Fruit fly (Drosophila melanogaster) whole organism, wandering third instar larva: ENCODE data around the gene Ankle2.
A peak's percentile ranks its signal among the peaks of the same experiment; 100 is the strongest.

Source experiments
- Abd-B ChIP-seq: fragments of >200 bp; optimal IDR thresholded peaks from 2 replicates; lab custom pipeline; 2017; ENCODE audit warnings: missing biosample characterization, missing genetic modification characterization
- CG32264 ChIP-seq: fragments of 200-800 bp; sonication (Bioruptor generic); optimal IDR thresholded peaks from 2 replicates; lab custom pipeline; 2016; ENCODE audit warnings: missing biosample characterization, missing genetic modification characterization
- CG9705 ChIP-seq: fragments of 200-800 bp; sonication (Bioruptor generic); optimal IDR thresholded peaks from 2 replicates; lab custom pipeline; 2018; ENCODE audit warnings: missing biosample characterization, mild to moderate bottlenecking, missing genetic modification characterization
- Dfd ChIP-seq: fragments of >200 bp; optimal IDR thresholded peaks from 2 replicates; lab custom pipeline; 2017; ENCODE audit warnings: missing biosample characterization, missing genetic modification characterization
- Dif ChIP-seq: fragments of 200-275, 200-300 bp; sonication (Bioruptor generic); optimal IDR thresholded peaks from 2 replicates; lab custom pipeline; 2018; ENCODE audit warnings: missing biosample characterization, missing genetic modification characterization; ENCODE audit not compliant: partially characterized antibody
- GATAd ChIP-seq: sonication (Bioruptor generic); optimal IDR thresholded peaks from 2 replicates; lab custom pipeline; 2016; ENCODE audit warnings: missing biosample characterization, missing genetic modification characterization
- HLH106 ChIP-seq: fragments of 200-800 bp; optimal IDR thresholded peaks from 3 replicates; lab custom pipeline; 2019; ENCODE audit warnings: missing biosample characterization, mild to moderate bottlenecking, missing genetic modification characterization, moderate library complexity
- Hnf4 ChIP-seq: fragments of 200-800 bp; sonication (Bioruptor generic); optimal IDR thresholded peaks from 2 replicates; lab custom pipeline; 2016; ENCODE audit warnings: missing biosample characterization, mild to moderate bottlenecking, missing genetic modification characterization
- Hr78 ChIP-seq: fragments of >200 bp; optimal IDR thresholded peaks from 2 replicates; lab custom pipeline; 2017; ENCODE audit warnings: missing biosample characterization, missing genetic modification characterization
- Hr83 ChIP-seq: fragments of 200-300 bp; sonication (Bioruptor generic); optimal IDR thresholded peaks from 2 replicates; lab custom pipeline; 2016; ENCODE audit warnings: missing biosample characterization, mild to moderate bottlenecking, missing genetic modification characterization, moderate library complexity; ENCODE audit not compliant: poor library complexity, severe bottlenecking
- Jra ChIP-seq: sonication (Bioruptor generic); optimal IDR thresholded peaks from 2 replicates; lab custom pipeline; 2016; ENCODE audit warnings: missing biosample characterization, missing genetic modification characterization
- Mio ChIP-seq: sonication (Bioruptor generic); optimal IDR thresholded peaks from 2 replicates; lab custom pipeline; 2016; ENCODE audit warnings: missing biosample characterization, missing genetic modification characterization
- Myc ChIP-seq: fragments of >200 bp; optimal IDR thresholded peaks from 2 replicates; lab custom pipeline; 2017
- N ChIP-seq: fragments of >200 bp; optimal IDR thresholded peaks from 2 replicates; lab custom pipeline; 2018; ENCODE audit warnings: missing biosample characterization, missing external identifiers, missing genetic modification characterization
- OdsH ChIP-seq: fragments of 200-800 bp; sonication (Bioruptor generic); optimal IDR thresholded peaks from 2 replicates; lab custom pipeline; 2016; ENCODE audit warnings: missing biosample characterization, mild to moderate bottlenecking, missing genetic modification characterization
- Rel ChIP-seq, 2 experiments: fragments of 200-800 bp; sonication (Bioruptor generic) in 1 of 2; optimal IDR thresholded peaks; 2 replicates in 1 of 2; 3 replicates in 1 of 2; lab custom pipeline; 2016 to 2019; ENCODE audit warnings: mild to moderate bottlenecking in 2 of 2, missing biosample characterization in 2 of 2, missing genetic modification characterization in 2 of 2, moderate library complexity in 1 of 2
- Sp1 ChIP-seq: fragments of 200-800 bp; sonication (Bioruptor generic); optimal IDR thresholded peaks from 3 replicates; lab custom pipeline; 2019; ENCODE audit warnings: missing biosample characterization, mild to moderate bottlenecking, missing genetic modification characterization, moderate library complexity
- Vsx2 ChIP-seq: fragments of 200-300, 225-300 bp; sonication (Bioruptor generic); optimal IDR thresholded peaks from 2 replicates; lab custom pipeline; 2018; ENCODE audit warnings: missing biosample characterization, missing genetic modification characterization; ENCODE audit not compliant: partially characterized antibody
- br ChIP-seq: fragments of 200-800 bp; sonication (Bioruptor generic); optimal IDR thresholded peaks from 2 replicates; lab custom pipeline; 2016; ENCODE audit warnings: missing biosample characterization, missing genetic modification characterization
- brk ChIP-seq: fragments of 200-800 bp; sonication (Bioruptor generic); optimal IDR thresholded peaks from 2 replicates; lab custom pipeline; 2016; ENCODE audit warnings: missing biosample characterization, mild to moderate bottlenecking, missing genetic modification characterization
- dl ChIP-seq, 2 experiments: fragments of 175-275, 200-275 bp in 1 of 2; fragments of 200-275 bp in 1 of 2; sonication (Bioruptor generic); optimal IDR thresholded peaks; lab custom pipeline; 2018; ENCODE audit warnings: mild to moderate bottlenecking in 2 of 2, missing biosample characterization in 2 of 2, missing genetic modification characterization in 2 of 2, moderate library complexity in 2 of 2; ENCODE audit not compliant: partially characterized antibody in 2 of 2, insufficient read depth in 1 of 2
- dmrt93B ChIP-seq: fragments of 200-800 bp; sonication (Bioruptor generic); optimal IDR thresholded peaks from 2 replicates; lab custom pipeline; 2018; ENCODE audit warnings: missing biosample characterization, mild to moderate bottlenecking, missing genetic modification characterization
- dsf ChIP-seq: sonication (Bioruptor generic); optimal IDR thresholded peaks from 2 replicates; lab custom pipeline; 2016; ENCODE audit warnings: missing biosample characterization, missing genetic modification characterization, borderline replicate concordance
- ey ChIP-seq: fragments of 200-800 bp; sonication (Bioruptor generic); optimal IDR thresholded peaks from 2 replicates; lab custom pipeline; 2016; ENCODE audit warnings: missing biosample characterization, missing genetic modification characterization
- foxo ChIP-seq, 2 experiments: fragments of 200-800 bp; sonication (Bioruptor generic); optimal IDR thresholded peaks; 2 replicates in 1 of 2; 3 replicates in 1 of 2; lab custom pipeline; 2016 to 2017; ENCODE audit warnings: missing biosample characterization in 2 of 2, missing genetic modification characterization in 2 of 2
- fru ChIP-seq: fragments of 200-800 bp; sonication (Bioruptor generic); optimal IDR thresholded peaks from 3 replicates; lab custom pipeline; 2016; ENCODE audit warnings: missing biosample characterization, mild to moderate bottlenecking, missing genetic modification characterization
- h ChIP-seq: fragments of 200-800 bp; sonication (Bioruptor generic); optimal IDR thresholded peaks from 3 replicates; lab custom pipeline; 2016; ENCODE audit warnings: missing biosample characterization, mild to moderate bottlenecking, missing genetic modification characterization
- jim ChIP-seq: fragments of 175-275, 200-325 bp; sonication (Bioruptor generic); optimal IDR thresholded peaks from 2 replicates; lab custom pipeline; 2016; ENCODE audit warnings: missing biosample characterization, mild to moderate bottlenecking, missing genetic modification characterization
- lola ChIP-seq: fragments of >200 bp; optimal IDR thresholded peaks from 2 replicates; lab custom pipeline; 2017; ENCODE audit warnings: missing biosample characterization, missing genetic modification characterization
- pan ChIP-seq: fragments of >200 bp; optimal IDR thresholded peaks from 2 replicates; lab custom pipeline; 2017
- psq ChIP-seq: fragments of 200-800 bp; sonication (Bioruptor generic); optimal IDR thresholded peaks from 3 replicates; lab custom pipeline; 2017; ENCODE audit warnings: missing biosample characterization, mild to moderate bottlenecking, missing genetic modification characterization, moderate library complexity
- rgr ChIP-seq: fragments of 200-800 bp; sonication (Bioruptor generic); optimal IDR thresholded peaks from 3 replicates; lab custom pipeline; 2016; ENCODE audit warnings: missing biosample characterization, mild to moderate bottlenecking, missing genetic modification characterization
- sage ChIP-seq: fragments of 200-800 bp; sonication (Bioruptor generic); optimal IDR thresholded peaks from 2 replicates; lab custom pipeline; 2016; ENCODE audit warnings: missing biosample characterization, mild to moderate bottlenecking, missing genetic modification characterization
- sv ChIP-seq: fragments of 200-800 bp; sonication (Bioruptor generic); optimal IDR thresholded peaks from 3 replicates; lab custom pipeline; 2016; ENCODE audit warnings: missing biosample characterization, missing genetic modification characterization
- tai ChIP-seq: sonication (Bioruptor generic); optimal IDR thresholded peaks from 2 replicates; lab custom pipeline; 2016; ENCODE audit warnings: missing biosample characterization, missing genetic modification characterization
- usp ChIP-seq: fragments of >200 bp; optimal IDR thresholded peaks from 2 replicates; lab custom pipeline; 2017; ENCODE audit warnings: missing biosample characterization, missing genetic modification characterization
- woc ChIP-seq: sonication (Bioruptor generic); optimal IDR thresholded peaks from 2 replicates; lab custom pipeline; 2016; ENCODE audit warnings: missing biosample characterization, mild to moderate bottlenecking, missing genetic modification characterization

Ankle2 gene

DNA sequence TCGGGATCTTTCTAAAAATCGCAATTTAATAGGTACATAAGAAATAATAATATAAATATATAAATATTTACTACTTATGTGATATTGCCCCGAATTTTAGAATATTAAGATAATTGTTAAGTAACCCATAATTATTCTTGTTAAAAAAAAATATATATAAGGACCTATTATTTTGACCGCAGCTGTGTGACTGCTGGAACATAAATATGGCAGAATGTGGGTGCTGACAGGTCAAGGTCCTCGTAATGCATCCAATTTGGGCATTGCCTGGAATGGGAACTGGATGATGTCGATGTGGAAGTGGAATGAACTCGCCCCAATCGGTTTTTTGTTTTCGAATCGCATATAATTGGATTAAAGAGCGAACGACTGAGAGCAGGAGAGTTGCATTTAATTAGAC lies 1.7 kb downstream of the Ankle2 start:
- TF ChIP-seq tai (GFP tag; lab: Kevin White, UChicago) (no peak), HLH106 (tag; lab: Kevin White, UChicago) (peak; percentile 26), Sp1 (peak; percentile 5)

DNA sequence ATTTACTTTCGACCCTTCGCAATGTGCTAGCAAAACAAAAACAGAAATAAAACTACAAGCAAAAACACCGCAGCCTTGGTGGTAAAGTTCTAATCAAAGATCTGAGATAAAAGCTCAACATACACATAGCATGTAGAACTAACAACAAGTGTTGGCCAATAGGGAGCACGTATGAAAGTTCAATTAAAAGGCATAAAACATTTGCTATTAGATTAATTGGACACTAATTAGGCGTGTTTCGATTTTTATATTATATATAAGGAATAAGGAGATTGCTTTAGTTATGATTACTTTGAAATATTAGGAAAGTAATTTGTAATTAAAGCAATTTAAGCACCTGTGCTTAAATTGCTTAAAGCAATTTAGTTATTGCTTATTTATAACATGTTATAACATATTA lies 2.4 kb downstream of the Ankle2 start:
- TF ChIP-seq fru (GFP tag; lab: Kevin White, UChicago) (no peak), Hr78 (GFP tag; lab: Kevin White, UChicago) (no peak), Jra (GFP tag; lab: Kevin White, UChicago) (no peak), rgr (no peak), Abd-B (GFP tag; lab: Kevin White, UChicago) (no peak), Sp1 (no peak), Vsx2 (GFP tag; lab: Kevin White, UChicago) (no peak)

DNA sequence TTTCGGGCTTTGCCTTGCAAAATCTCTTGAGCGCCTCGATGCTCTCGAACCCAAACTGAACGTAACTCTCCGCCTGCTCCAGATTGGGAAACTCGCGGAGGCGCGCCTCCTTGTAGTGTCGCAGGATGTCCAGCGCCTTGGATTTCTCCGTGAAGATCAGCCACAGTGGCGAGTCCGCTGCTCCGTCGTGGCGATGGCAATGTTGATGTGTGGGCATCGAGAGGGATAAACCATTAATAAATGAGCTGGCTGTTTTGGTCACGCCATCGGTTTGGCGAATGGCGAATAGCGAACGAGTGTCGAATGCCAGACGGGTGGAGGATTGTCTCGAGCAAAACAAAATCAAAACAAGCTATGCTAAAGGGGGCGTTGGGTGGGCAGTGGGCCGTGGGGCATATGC lies 3.2 kb downstream of the Ankle2 start:
- TF ChIP-seq OdsH (GFP tag; lab: Kevin White, UChicago), result no peak
- TF ChIP-seq psq (GFP tag; lab: Kevin White, UChicago), result peak; percentile 29
- TF ChIP-seq Hr78 (GFP tag; lab: Kevin White, UChicago), result no peak

DNA sequence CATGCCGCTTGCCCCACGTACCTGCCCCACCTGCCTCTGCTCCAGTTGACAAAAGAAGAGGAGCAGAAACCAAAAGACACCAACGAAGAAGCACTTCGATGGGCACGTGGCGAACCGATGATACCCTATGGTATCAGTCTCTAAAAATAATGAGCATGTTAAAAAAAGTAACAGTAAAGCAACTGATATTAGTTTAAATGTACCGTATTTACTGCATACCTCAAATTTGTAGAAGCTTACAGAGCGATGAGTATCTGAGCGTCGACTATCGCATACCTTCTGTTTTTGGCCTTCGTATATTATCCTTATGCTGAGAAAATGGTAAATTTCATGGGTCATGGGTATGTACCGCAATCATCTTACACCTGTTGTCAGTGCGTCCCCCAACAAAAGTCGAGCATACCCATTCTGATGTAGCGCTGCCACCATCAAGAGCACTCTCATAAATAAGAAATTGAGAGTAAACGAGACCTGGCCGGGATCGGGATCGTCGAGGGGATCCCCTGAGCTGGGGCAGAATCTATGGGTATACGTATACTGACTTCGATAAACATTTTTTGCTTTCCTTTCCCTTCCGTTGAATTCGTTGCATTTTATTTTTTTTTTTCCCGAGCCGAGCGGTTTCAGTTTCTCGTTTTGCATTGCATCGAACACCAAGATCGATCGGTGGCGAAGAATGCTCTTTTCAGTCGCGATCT lies 8.0 kb downstream of the Ankle2 start:
- TF ChIP-seq woc (GFP tag; lab: Kevin White, UChicago) (peak; percentile 90), Mio (GFP tag; lab: Kevin White, UChicago) (no peak), psq (GFP tag; lab: Kevin White, UChicago) (peak; percentile 78), ey (GFP tag; lab: Kevin White, UChicago) (peak; percentile 73), brk (GFP tag; lab: Kevin White, UChicago) (no peak), CG9705 (no peak), Jra (GFP tag; lab: Kevin White, UChicago) (no peak), Dif (GFP tag; lab: Kevin White, UChicago) (no peak), Abd-B (GFP tag; lab: Kevin White, UChicago) (no peak), fru (GFP tag; lab: Kevin White, UChicago) (peak; percentile 79), Hr83 (no peak), Dfd (GFP tag; lab: Kevin White, UChicago) (no peak), Vsx2 (GFP tag; lab: Kevin White, UChicago) (no peak), Hr78 (GFP tag; lab: Kevin White, UChicago) (no peak), N (GFP tag; lab: Kevin White, UChicago) (no peak), sage (no peak), h (GFP tag; lab: Kevin White, UChicago) (peak; percentile 60), CG32264 (GFP tag; lab: Kevin White, UChicago) (no peak), tai (GFP tag; lab: Kevin White, UChicago) (no peak), dsf (GFP tag; lab: Kevin White, UChicago) (no peak), HLH106 (tag; lab: Kevin White, UChicago) (peak; percentile 22), usp (GFP tag; lab: Kevin White, UChicago) (no peak), foxo (GFP tag; optimal IDR thresholded peaks at IDR 0.05; lab: Kevin White, UChicago) (peak in 1 of 2 experiments; percentile 71), dl (GFP tag; optimal IDR thresholded peaks at IDR 0.05; lab: Kevin White, UChicago; ENCODE audit: insufficient read depth in 1 of 2, partially characterized antibody in 2 of 2) (no peak), lola (GFP tag; lab: Kevin White, UChicago) (no peak), sv (GFP tag; lab: Kevin White, UChicago) (no peak), Sp1 (peak; percentile 57), jim (no peak), OdsH (GFP tag; lab: Kevin White, UChicago) (peak; percentile 62), Hnf4 (GFP tag; lab: Kevin White, UChicago) (peak; percentile 10), Rel (GFP tag; optimal IDR thresholded peaks at IDR 0.05; lab: Kevin White, UChicago) (no peak), Rel (tag; optimal IDR thresholded peaks at IDR 0.05; lab: Kevin White, UChicago) (peak; percentile 81), Myc (lab: Kevin White, UChicago) (no peak), pan (peak; percentile 27), rgr (peak; percentile 51), dmrt93B (GFP tag; lab: Kevin White, UChicago) (peak; percentile 43), br (peak; percentile 71), GATAd (GFP tag; lab: Kevin White, UChicago) (no peak)
- TF ChIP-seq, all 38 proteins: peak for 15
